Worm (Caenorhabditis elegans) whole organism, L2 larva: ENCODE measurements around the gene M7.8.

Source experiments
- F13H6.1 ChIP-seq: sonication (generic microtip); optimal IDR thresholded peaks from 2 replicates; lab custom pipeline; 2016; ENCODE audit warnings: missing genetic modification characterization, missing compliant biosample characterization
- aly-2 ChIP-seq: fragments of 150-350 bp; optimal IDR thresholded peaks from 2 replicates; lab custom pipeline; 2014; ENCODE audit warnings: missing biosample characterization, missing genetic modification characterization
- dmd-4 ChIP-seq: sonication (generic microtip); optimal IDR thresholded peaks from 2 replicates; lab custom pipeline; 2017; ENCODE audit warnings: missing biosample characterization, missing genetic modification characterization
- egl-27 ChIP-seq: sonication (generic microtip); optimal IDR thresholded peaks from 3 replicates; lab custom pipeline; 2017; ENCODE audit warnings: missing biosample characterization, missing genetic modification reagents, missing genetic modification characterization
- mab-5 ChIP-seq: fragments of 150-350 bp; optimal IDR thresholded peaks from 2 replicates; lab custom pipeline; 2014; ENCODE audit warnings: missing biosample characterization, missing genetic modification characterization
- mdl-1 ChIP-seq, 2 experiments: fragments of 150-350 bp in 1 of 2; sonication (generic microtip) in 1 of 2; optimal IDR thresholded peaks; 2 replicates each; lab custom pipeline; 2017; ENCODE audit warnings: missing biosample characterization in 2 of 2, missing genetic modification characterization in 2 of 2

DNA sequence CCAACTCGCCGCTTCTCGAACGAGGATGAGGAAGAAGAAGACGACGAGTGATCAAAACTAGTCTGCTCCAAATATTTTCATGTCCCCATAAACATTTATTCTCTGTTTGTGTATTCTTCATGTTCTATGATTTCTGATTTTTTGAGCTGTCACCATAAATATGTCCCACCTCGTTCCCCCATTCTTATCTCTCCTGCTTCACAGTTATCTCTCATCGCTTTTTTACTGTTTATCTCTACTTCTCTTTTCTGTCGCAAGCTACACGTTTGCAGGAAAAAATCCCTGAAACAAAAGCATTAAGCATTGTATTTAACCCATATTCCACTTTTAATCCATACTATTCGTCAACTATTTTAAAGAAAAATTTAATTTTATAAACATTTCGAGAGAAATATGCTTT, 35.9 kb upstream of the M7.8 start:
- no peak for TF ChIP-seq dmd-4 (tag; lab: Kevin White, UChicago)
- TF ChIP-seq egl-27 (tag; lab: Kevin White, UChicago): no peak
- TF ChIP-seq aly-2 (tag; lab: Kevin White, UChicago): no peak
- TF ChIP-seq mdl-1 (tag; optimal IDR thresholded peaks at IDR 0.05; lab: Kevin White, UChicago): no peak
- no peak for TF ChIP-seq mab-5 (tag; lab: Kevin White, UChicago)
- TF ChIP-seq F13H6.1: no peak
